Fruit fly (Drosophila melanogaster) whole organism, wandering third instar larva: ENCODE data around the gene Trim9.

Experiments
- Abd-B ChIP-seq: fragments of >200 bp; optimal IDR thresholded peaks from 2 replicates; lab custom pipeline; 2017; ENCODE audit warnings: missing biosample characterization, missing genetic modification characterization
- CG32264 ChIP-seq: fragments of 200-800 bp; sonication (Bioruptor generic); optimal IDR thresholded peaks from 2 replicates; lab custom pipeline; 2016; ENCODE audit warnings: missing biosample characterization, missing genetic modification characterization
- CG9705 ChIP-seq: fragments of 200-800 bp; sonication (Bioruptor generic); optimal IDR thresholded peaks from 2 replicates; lab custom pipeline; 2018; ENCODE audit warnings: missing biosample characterization, mild to moderate bottlenecking, missing genetic modification characterization
- CrebA ChIP-seq: fragments of 200-800 bp; sonication (Bioruptor generic); optimal IDR thresholded peaks from 2 replicates; lab custom pipeline; 2016; ENCODE audit warnings: missing biosample characterization, mild to moderate bottlenecking, missing genetic modification characterization, borderline replicate concordance
- Dfd ChIP-seq: fragments of >200 bp; optimal IDR thresholded peaks from 2 replicates; lab custom pipeline; 2017; ENCODE audit warnings: missing biosample characterization, missing genetic modification characterization
- GATAd ChIP-seq: sonication (Bioruptor generic); optimal IDR thresholded peaks from 2 replicates; lab custom pipeline; 2016; ENCODE audit warnings: missing biosample characterization, missing genetic modification characterization
- HLH106 ChIP-seq: fragments of 200-800 bp; optimal IDR thresholded peaks from 3 replicates; lab custom pipeline; 2019; ENCODE audit warnings: missing biosample characterization, mild to moderate bottlenecking, missing genetic modification characterization, moderate library complexity
- Hnf4 ChIP-seq: fragments of 200-800 bp; sonication (Bioruptor generic); optimal IDR thresholded peaks from 2 replicates; lab custom pipeline; 2016; ENCODE audit warnings: missing biosample characterization, mild to moderate bottlenecking, missing genetic modification characterization
- Hr78 ChIP-seq: fragments of >200 bp; optimal IDR thresholded peaks from 2 replicates; lab custom pipeline; 2017; ENCODE audit warnings: missing biosample characterization, missing genetic modification characterization
- Hr83 ChIP-seq: fragments of 200-300 bp; sonication (Bioruptor generic); optimal IDR thresholded peaks from 2 replicates; lab custom pipeline; 2016; ENCODE audit warnings: missing biosample characterization, mild to moderate bottlenecking, missing genetic modification characterization, moderate library complexity; ENCODE audit not compliant: poor library complexity, severe bottlenecking
- Jra ChIP-seq: sonication (Bioruptor generic); optimal IDR thresholded peaks from 2 replicates; lab custom pipeline; 2016; ENCODE audit warnings: missing biosample characterization, missing genetic modification characterization
- Mio ChIP-seq: sonication (Bioruptor generic); optimal IDR thresholded peaks from 2 replicates; lab custom pipeline; 2016; ENCODE audit warnings: missing biosample characterization, missing genetic modification characterization
- Myc ChIP-seq: fragments of >200 bp; optimal IDR thresholded peaks from 2 replicates; lab custom pipeline; 2017
- N ChIP-seq: fragments of >200 bp; optimal IDR thresholded peaks from 2 replicates; lab custom pipeline; 2018; ENCODE audit warnings: missing biosample characterization, missing external identifiers, missing genetic modification characterization
- OdsH ChIP-seq: fragments of 200-800 bp; sonication (Bioruptor generic); optimal IDR thresholded peaks from 2 replicates; lab custom pipeline; 2016; ENCODE audit warnings: missing biosample characterization, mild to moderate bottlenecking, missing genetic modification characterization
- Rel ChIP-seq, 2 experiments: fragments of 200-800 bp; sonication (Bioruptor generic) in 1 of 2; optimal IDR thresholded peaks; 2 replicates in 1 of 2; 3 replicates in 1 of 2; lab custom pipeline; 2016 to 2019; ENCODE audit warnings: mild to moderate bottlenecking in 2 of 2, missing biosample characterization in 2 of 2, missing genetic modification characterization in 2 of 2, moderate library complexity in 1 of 2
- Sp1 ChIP-seq: fragments of 200-800 bp; sonication (Bioruptor generic); optimal IDR thresholded peaks from 3 replicates; lab custom pipeline; 2019; ENCODE audit warnings: missing biosample characterization, mild to moderate bottlenecking, missing genetic modification characterization, moderate library complexity
- Vsx2 ChIP-seq: fragments of 200-300, 225-300 bp; sonication (Bioruptor generic); optimal IDR thresholded peaks from 2 replicates; lab custom pipeline; 2018; ENCODE audit warnings: missing biosample characterization, missing genetic modification characterization; ENCODE audit not compliant: partially characterized antibody
- br ChIP-seq: fragments of 200-800 bp; sonication (Bioruptor generic); optimal IDR thresholded peaks from 2 replicates; lab custom pipeline; 2016; ENCODE audit warnings: missing biosample characterization, missing genetic modification characterization
- brk ChIP-seq: fragments of 200-800 bp; sonication (Bioruptor generic); optimal IDR thresholded peaks from 2 replicates; lab custom pipeline; 2016; ENCODE audit warnings: missing biosample characterization, mild to moderate bottlenecking, missing genetic modification characterization
- dl ChIP-seq, 2 experiments: fragments of 175-275, 200-275 bp in 1 of 2; fragments of 200-275 bp in 1 of 2; sonication (Bioruptor generic); optimal IDR thresholded peaks; lab custom pipeline; 2018; ENCODE audit warnings: mild to moderate bottlenecking in 2 of 2, missing biosample characterization in 2 of 2, missing genetic modification characterization in 2 of 2, moderate library complexity in 2 of 2; ENCODE audit not compliant: partially characterized antibody in 2 of 2, insufficient read depth in 1 of 2
- dmrt93B ChIP-seq: fragments of 200-800 bp; sonication (Bioruptor generic); optimal IDR thresholded peaks from 2 replicates; lab custom pipeline; 2018; ENCODE audit warnings: missing biosample characterization, mild to moderate bottlenecking, missing genetic modification characterization
- dsf ChIP-seq: sonication (Bioruptor generic); optimal IDR thresholded peaks from 2 replicates; lab custom pipeline; 2016; ENCODE audit warnings: missing biosample characterization, missing genetic modification characterization, borderline replicate concordance
- ey ChIP-seq: fragments of 200-800 bp; sonication (Bioruptor generic); optimal IDR thresholded peaks from 2 replicates; lab custom pipeline; 2016; ENCODE audit warnings: missing biosample characterization, missing genetic modification characterization
- foxo ChIP-seq, 2 experiments: fragments of 200-800 bp; sonication (Bioruptor generic); optimal IDR thresholded peaks; 2 replicates in 1 of 2; 3 replicates in 1 of 2; lab custom pipeline; 2016 to 2017; ENCODE audit warnings: missing biosample characterization in 2 of 2, missing genetic modification characterization in 2 of 2
- fru ChIP-seq: fragments of 200-800 bp; sonication (Bioruptor generic); optimal IDR thresholded peaks from 3 replicates; lab custom pipeline; 2016; ENCODE audit warnings: missing biosample characterization, mild to moderate bottlenecking, missing genetic modification characterization
- h ChIP-seq: fragments of 200-800 bp; sonication (Bioruptor generic); optimal IDR thresholded peaks from 3 replicates; lab custom pipeline; 2016; ENCODE audit warnings: missing biosample characterization, mild to moderate bottlenecking, missing genetic modification characterization
- jim ChIP-seq: fragments of 175-275, 200-325 bp; sonication (Bioruptor generic); optimal IDR thresholded peaks from 2 replicates; lab custom pipeline; 2016; ENCODE audit warnings: missing biosample characterization, mild to moderate bottlenecking, missing genetic modification characterization
- pan ChIP-seq: fragments of >200 bp; optimal IDR thresholded peaks from 2 replicates; lab custom pipeline; 2017
- psq ChIP-seq: fragments of 200-800 bp; sonication (Bioruptor generic); optimal IDR thresholded peaks from 3 replicates; lab custom pipeline; 2017; ENCODE audit warnings: missing biosample characterization, mild to moderate bottlenecking, missing genetic modification characterization, moderate library complexity
- rgr ChIP-seq: fragments of 200-800 bp; sonication (Bioruptor generic); optimal IDR thresholded peaks from 3 replicates; lab custom pipeline; 2016; ENCODE audit warnings: missing biosample characterization, mild to moderate bottlenecking, missing genetic modification characterization
- sage ChIP-seq: fragments of 200-800 bp; sonication (Bioruptor generic); optimal IDR thresholded peaks from 2 replicates; lab custom pipeline; 2016; ENCODE audit warnings: missing biosample characterization, mild to moderate bottlenecking, missing genetic modification characterization
- sv ChIP-seq: fragments of 200-800 bp; sonication (Bioruptor generic); optimal IDR thresholded peaks from 3 replicates; lab custom pipeline; 2016; ENCODE audit warnings: missing biosample characterization, missing genetic modification characterization
- tai ChIP-seq: sonication (Bioruptor generic); optimal IDR thresholded peaks from 2 replicates; lab custom pipeline; 2016; ENCODE audit warnings: missing biosample characterization, missing genetic modification characterization
- usp ChIP-seq: fragments of >200 bp; optimal IDR thresholded peaks from 2 replicates; lab custom pipeline; 2017; ENCODE audit warnings: missing biosample characterization, missing genetic modification characterization
- woc ChIP-seq: sonication (Bioruptor generic); optimal IDR thresholded peaks from 2 replicates; lab custom pipeline; 2016; ENCODE audit warnings: missing biosample characterization, mild to moderate bottlenecking, missing genetic modification characterization

Trim9 gene

DNA sequence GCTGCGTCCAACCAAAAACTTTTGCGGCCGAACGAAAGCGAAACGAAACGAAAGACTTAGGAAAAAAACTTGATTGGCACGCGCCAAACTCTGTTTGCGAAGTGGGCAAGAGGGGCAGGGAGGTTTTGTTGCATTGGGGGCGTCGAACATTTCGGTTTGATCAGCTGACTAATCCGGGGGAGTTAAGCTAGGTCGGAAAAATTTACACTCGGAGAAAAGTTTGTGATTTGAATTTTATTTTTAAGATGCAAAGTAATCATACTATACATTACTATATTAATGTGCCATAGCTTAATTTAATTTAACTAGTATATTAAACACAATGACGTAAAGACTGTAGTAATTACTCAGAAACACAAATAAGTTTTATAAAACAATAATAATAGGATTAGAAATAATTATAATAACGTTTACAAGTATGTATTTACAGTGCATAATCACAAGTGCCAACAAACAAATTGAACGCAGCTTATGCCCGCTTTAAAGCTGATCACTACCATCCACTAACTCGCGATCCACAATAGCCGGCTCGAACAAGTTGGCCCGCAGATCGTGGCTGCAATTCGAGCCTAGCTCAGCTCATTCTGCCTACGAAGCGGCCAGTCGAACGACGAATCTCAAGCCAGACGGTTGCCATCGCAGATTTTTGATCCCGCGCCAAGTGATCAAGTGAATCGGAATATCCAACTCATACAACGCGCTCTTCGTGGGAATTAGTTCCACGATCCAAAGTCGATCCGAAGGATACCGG lies 117.0 kb downstream of the Trim9 start, which contains the start of gene CG31871:
Gene CG31871, plus strand, starts transcription at position 592 of the 751 bp plus-strand sequence.
- TF ChIP-seq foxo (GFP tag; optimal IDR thresholded peaks at IDR 0.05; lab: Kevin White, UChicago) (peak in 1 of 2 experiments; percentile 35), fru (GFP tag; lab: Kevin White, UChicago) (no peak), Sp1 (GFP tag; lab: Kevin White, UChicago) (no peak), Hnf4 (GFP tag; lab: Kevin White, UChicago) (no peak), Vsx2 (GFP tag; lab: Kevin White, UChicago) (no peak), Rel (GFP tag; optimal IDR thresholded peaks at IDR 0.05; lab: Kevin White, UChicago) (no peak), Rel (tag; optimal IDR thresholded peaks at IDR 0.05; lab: Kevin White, UChicago) (no peak), br (GFP tag; lab: Kevin White, UChicago) (no peak), Hr83 (GFP tag; lab: Kevin White, UChicago) (no peak), sage (no peak), rgr (GFP tag; lab: Kevin White, UChicago) (peak; percentile 38), ey (no peak), CG32264 (no peak), pan (no peak), Mio (GFP tag; lab: Kevin White, UChicago) (no peak), dl (GFP tag; optimal IDR thresholded peaks at IDR 0.05; lab: Kevin White, UChicago; ENCODE audit: insufficient read depth in 1 of 2, partially characterized antibody in 2 of 2) (no peak), Dfd (no peak), CrebA (GFP tag; lab: Kevin White, UChicago) (no peak), HLH106 (tag; lab: Kevin White, UChicago) (no peak), dsf (GFP tag; lab: Kevin White, UChicago) (no peak), brk (GFP tag; lab: Kevin White, UChicago) (no peak), jim (GFP tag; lab: Kevin White, UChicago) (no peak), OdsH (no peak), Myc (lab: Kevin White, UChicago) (no peak), psq (GFP tag; lab: Kevin White, UChicago) (peak; percentile 20), h (GFP tag; lab: Kevin White, UChicago) (peak; percentile 69), Abd-B (no peak), Jra (no peak), Hr78 (GFP tag; lab: Kevin White, UChicago) (no peak), tai (no peak)

dm6 chr2L:10665603-10666002 lies 120.9 kb downstream of the Trim9 start:
- no peak for TF ChIP-seq Dfd
- no peak for TF ChIP-seq tai
- TF ChIP-seq OdsH, result peak; percentile 19
- TF ChIP-seq usp (GFP tag; lab: Kevin White, UChicago), result no peak
- TF ChIP-seq foxo (GFP tag; optimal IDR thresholded peaks at IDR 0.05; lab: Kevin White, UChicago), result peak in 1 of 2 experiments; percentile 50
- TF ChIP-seq HLH106 (tag; lab: Kevin White, UChicago), result peak; percentile 33
- no peak for TF ChIP-seq N (GFP tag; lab: Kevin White, UChicago)
- no peak for TF ChIP-seq jim (GFP tag; lab: Kevin White, UChicago)
- peak; percentile 16 for TF ChIP-seq Hnf4 (GFP tag; lab: Kevin White, UChicago)
- no peak for TF ChIP-seq CG9705 (GFP tag; lab: Kevin White, UChicago)
- peak; percentile 22 for TF ChIP-seq fru (GFP tag; lab: Kevin White, UChicago)
- TF ChIP-seq GATAd (GFP tag; lab: Kevin White, UChicago), result no peak
- TF ChIP-seq sv (GFP tag; lab: Kevin White, UChicago), result peak; percentile 70
- TF ChIP-seq Rel (GFP tag; optimal IDR thresholded peaks at IDR 0.05; lab: Kevin White, UChicago), result no peak
- TF ChIP-seq Rel (tag; optimal IDR thresholded peaks at IDR 0.05; lab: Kevin White, UChicago), result no peak
- TF ChIP-seq ey, result peak; percentile 56
- peak; percentile 54 for TF ChIP-seq rgr (GFP tag; lab: Kevin White, UChicago)
- no peak for TF ChIP-seq Sp1 (GFP tag; lab: Kevin White, UChicago)
- TF ChIP-seq h (GFP tag; lab: Kevin White, UChicago), result peak; percentile 45
- TF ChIP-seq br (GFP tag; lab: Kevin White, UChicago), result peak; percentile 12
- TF ChIP-seq, all 38 proteins: peak for 10

DNA sequence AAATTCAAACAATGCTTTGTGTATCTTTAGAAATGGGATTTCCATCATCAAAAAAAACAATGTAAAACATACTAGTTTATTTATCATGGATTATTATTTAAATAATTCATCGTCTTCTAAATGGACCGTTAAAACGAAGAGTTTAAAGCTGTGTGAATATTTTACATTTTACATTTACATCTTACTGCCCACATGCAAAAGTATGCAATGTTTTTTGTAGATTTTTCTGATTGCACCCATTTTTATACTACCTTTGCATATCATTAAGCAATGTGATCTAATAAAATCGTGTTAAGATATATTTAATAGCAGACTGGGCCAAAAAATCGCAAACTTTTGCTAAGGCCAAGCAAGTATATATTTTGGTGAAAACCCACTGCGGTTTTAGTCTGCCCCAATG lies 126.8 kb downstream of the Trim9 start:
- no peak for TF ChIP-seq woc (GFP tag; lab: Kevin White, UChicago)
- TF ChIP-seq dmrt93B, result no peak
- TF ChIP-seq sv (GFP tag; lab: Kevin White, UChicago), result no peak
- peak; percentile 41 for TF ChIP-seq Myc (lab: Kevin White, UChicago)
- no peak for TF ChIP-seq foxo (GFP tag; optimal IDR thresholded peaks at IDR 0.05; lab: Kevin White, UChicago)
- TF ChIP-seq, all 38 proteins: peak for 1
